Worm (Caenorhabditis elegans) whole organism, L1 larva: ENCODE results near the gene klp-13.
A peak's percentile ranks its signal among the peaks of the same experiment; 100 is the strongest.

ENCODE experiments used
- blmp-1 ChIP-seq: fragments of 150-350 bp; optimal IDR thresholded peaks from 2 replicates; lab custom pipeline; 2014; ENCODE audit warnings: missing biosample characterization, missing genetic modification characterization
- dsc-1 ChIP-seq: sonication (generic microtip); optimal IDR thresholded peaks from 2 replicates; lab custom pipeline; 2016; ENCODE audit warnings: mild to moderate bottlenecking, missing genetic modification characterization, missing compliant biosample characterization
- elt-2 ChIP-seq: sonication (generic microtip); optimal IDR thresholded peaks from 2 replicates; lab custom pipeline; 2016; ENCODE audit warnings: missing genetic modification characterization, mild to moderate bottlenecking, inconsistent platforms, missing compliant biosample characterization, missing genetic modification reagents
- elt-3 ChIP-seq, 6 experiments: fragments of 150-350 bp in 1 of 6; sonication (generic microtip); optimal IDR thresholded peaks; 2 replicates each; lab custom pipeline; 2017 to 2018; ENCODE audit warnings: missing biosample characterization in 6 of 6, missing genetic modification characterization in 6 of 6, inconsistent platforms in 1 of 6
- fkh-10 ChIP-seq: sonication (generic microtip); optimal IDR thresholded peaks from 2 replicates; lab custom pipeline; 2017; ENCODE audit warnings: missing biosample characterization, missing genetic modification reagents, missing genetic modification characterization
- fkh-4 ChIP-seq: sonication (generic microtip); optimal IDR thresholded peaks from 2 replicates; lab custom pipeline; 2016; ENCODE audit warnings: missing compliant biosample characterization, missing genetic modification characterization, borderline replicate concordance
- jun-1 ChIP-seq: fragments of 150-350 bp; optimal IDR thresholded peaks from 2 replicates; lab custom pipeline; 2014; ENCODE audit warnings: missing biosample characterization, missing genetic modification reagents, missing genetic modification characterization
- lin-14 ChIP-seq: fragments of 200-800 bp; sonication (Bioruptor generic); optimal IDR thresholded peaks from 2 replicates; lab custom pipeline; 2018; ENCODE audit warnings: mild to moderate bottlenecking, missing genetic modification characterization, moderate library complexity, missing compliant biosample characterization
- nhr-20 ChIP-seq: sonication (generic microtip); optimal IDR thresholded peaks from 2 replicates; lab custom pipeline; 2016; ENCODE audit warnings: mild to moderate bottlenecking, missing genetic modification characterization, missing compliant biosample characterization
- nhr-47 ChIP-seq: sonication (generic microtip); optimal IDR thresholded peaks from 2 replicates; lab custom pipeline; 2016; ENCODE audit warnings: mild to moderate bottlenecking, missing genetic modification characterization, moderate library complexity, missing compliant biosample characterization
- nhr-71 ChIP-seq: sonication (generic microtip); optimal IDR thresholded peaks from 2 replicates; lab custom pipeline; 2016; ENCODE audit warnings: mild to moderate bottlenecking, missing genetic modification characterization, moderate library complexity, missing compliant biosample characterization
- nhr-85 ChIP-seq: sonication (generic microtip); peaks from one replicate; lab custom pipeline; 2016; ENCODE audit warnings: missing genetic modification characterization, inconsistent platforms, missing compliant biosample characterization
- nhr-90 ChIP-seq: sonication (generic microtip); optimal IDR thresholded peaks from 2 replicates; lab custom pipeline; 2016; ENCODE audit warnings: mild to moderate bottlenecking, missing genetic modification characterization, missing compliant biosample characterization; ENCODE audit not compliant: poor library complexity
- rnt-1 ChIP-seq: sonication (generic microtip); optimal IDR thresholded peaks from 2 replicates; lab custom pipeline; 2016; ENCODE audit warnings: mild to moderate bottlenecking, missing genetic modification characterization, moderate library complexity, missing compliant biosample characterization
- snpc-4 ChIP-seq: fragments of 150-350 bp; optimal IDR thresholded peaks from 2 replicates; lab custom pipeline; 2014; ENCODE audit warnings: missing biosample characterization, missing genetic modification characterization
- sup-37 ChIP-seq: fragments of 200-800 bp; sonication (Bioruptor generic); optimal IDR thresholded peaks from 2 replicates; lab custom pipeline; 2018; ENCODE audit warnings: mild to moderate bottlenecking, missing genetic modification characterization, missing compliant biosample characterization
- zag-1 ChIP-seq: fragments of 150-350 bp; optimal IDR thresholded peaks from 2 replicates; lab custom pipeline; 2014; ENCODE audit warnings: missing biosample characterization, missing genetic modification characterization
- ztf-11 ChIP-seq, 2 experiments: sonication (generic microtip); optimal IDR thresholded peaks; 2 replicates each; lab custom pipeline; 2016 to 2017; ENCODE audit warnings: missing genetic modification characterization in 2 of 2, missing biosample characterization in 1 of 2, missing compliant biosample characterization in 1 of 2
- ztf-4 ChIP-seq: fragments of 150-350 bp; optimal IDR thresholded peaks from 2 replicates; lab custom pipeline; 2014; ENCODE audit warnings: missing biosample characterization, missing genetic modification characterization

Gene klp-13

DNA sequence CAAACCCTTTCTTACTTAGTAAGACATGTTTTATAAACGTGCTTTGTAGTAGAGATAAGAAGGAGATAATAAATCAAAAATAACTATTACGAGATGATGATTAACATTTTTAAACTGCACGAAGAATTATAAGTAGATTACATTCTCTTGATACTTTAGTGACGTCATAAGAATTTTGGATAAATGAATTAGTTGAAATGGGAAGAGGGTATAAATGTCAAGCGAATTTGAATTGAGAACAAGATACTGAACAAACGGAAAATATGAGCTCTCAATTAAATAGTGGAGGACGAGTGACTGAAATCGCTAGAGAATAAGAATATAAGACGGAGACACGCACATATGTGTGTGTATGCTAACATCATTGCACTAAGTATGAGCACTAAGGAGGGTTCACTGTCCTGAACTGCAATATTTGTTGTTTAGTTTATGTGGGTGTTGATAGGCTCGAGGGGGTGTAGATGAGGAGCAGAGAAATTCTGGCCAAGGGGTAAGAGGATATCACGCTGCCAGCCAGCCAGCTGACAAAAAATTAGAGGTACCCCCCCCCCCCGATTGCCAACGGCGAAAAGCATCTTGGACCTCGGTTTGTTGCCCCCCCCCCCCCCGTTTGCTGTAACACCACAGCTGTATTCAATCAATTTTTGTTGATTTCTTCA lies 55.8 kb downstream of the klp-13 start:
- no peak for TF ChIP-seq sup-37 (GFP tag; lab: Kevin White, UChicago)
- no peak for TF ChIP-seq snpc-4 (tag; lab: Kevin White, UChicago)
- peak; percentile 68 for TF ChIP-seq lin-14
- TF ChIP-seq nhr-71 (tag; lab: Kevin White, UChicago), result peak; percentile 36
- TF ChIP-seq ztf-4, result no peak
- TF ChIP-seq dsc-1 (tag; lab: Kevin White, UChicago), result peak; percentile 55
- no peak for TF ChIP-seq fkh-10
- peak; percentile 10 for TF ChIP-seq nhr-47 (tag; lab: Kevin White, UChicago)
- TF ChIP-seq nhr-90 (tag; lab: Kevin White, UChicago), result peak; percentile 11
- peak; percentile 9 for TF ChIP-seq zag-1 (tag; lab: Kevin White, UChicago)
- peak; percentile 51 for TF ChIP-seq nhr-85
- TF ChIP-seq nhr-20, result peak; percentile 31
- peak; percentile 11 for TF ChIP-seq fkh-4 (tag; lab: Kevin White, UChicago)
- TF ChIP-seq rnt-1 (tag; lab: Kevin White, UChicago), result peak; percentile 35
- TF ChIP-seq elt-3 (tag; optimal IDR thresholded peaks at IDR 0.05; lab: Kevin White, UChicago), result peak in 2 of 6 experiments; percentile 16 to 51

- TF ChIP-seq jun-1, result no peak
- TF ChIP-seq blmp-1, result peak; percentile 5
- no peak for TF ChIP-seq ztf-11 (tag; optimal IDR thresholded peaks at IDR 0.05; lab: Kevin White, UChicago)
- TF ChIP-seq elt-2 (tag; lab: Kevin White, UChicago), result peak; percentile 27
Observed at ce11 chrX:6041094-6041441, 56.3 kb downstream of the klp-13 start.
